Fruit fly (Drosophila melanogaster): ENCODE results near the gene CG10026.

Gene CG10026

DNA sequence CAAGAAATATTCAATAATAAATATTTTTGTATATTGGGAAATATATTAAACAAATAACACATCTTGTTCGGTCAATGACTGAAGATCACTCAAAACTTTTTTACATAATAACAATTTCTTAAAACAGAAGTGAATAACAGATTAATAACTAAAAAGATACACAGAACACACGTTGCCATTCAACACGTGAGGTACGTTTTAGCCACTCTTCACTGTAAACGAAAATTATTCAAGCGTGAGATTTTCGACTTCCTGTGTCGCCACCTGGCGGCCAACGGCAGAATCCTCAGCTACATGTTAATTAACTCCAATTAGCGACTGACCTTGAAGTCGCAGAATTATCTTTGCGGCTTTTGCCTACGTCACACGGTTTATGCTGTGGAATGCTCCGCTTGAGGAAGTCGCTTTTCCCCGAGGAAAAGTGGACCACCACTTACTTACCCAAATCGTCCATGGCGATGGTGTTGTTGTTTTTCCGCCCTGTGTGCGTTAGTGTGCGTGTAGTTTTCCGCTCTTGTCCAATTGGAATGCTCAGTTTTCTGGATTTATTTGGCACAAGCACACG lies 28.2 kb upstream of the CG10026 start (continued):
- peak; percentile 18 for TF ChIP-seq CG15601 (tag; optimal IDR thresholded peaks at IDR 0.05)
- no peak for TF ChIP-seq br (optimal IDR thresholded peaks at IDR 0.05)
- peak; percentile 87 to 93 for TF ChIP-seq insv (GFP tag; optimal IDR thresholded peaks at IDR 0.05)
- TF ChIP-seq h (optimal IDR thresholded peaks at IDR 0.05), result no peak
- TF ChIP-seq her (GFP tag; optimal IDR thresholded peaks at IDR 0.05), result peak; percentile 22
- no peak for TF ChIP-seq CG12299 (tag; optimal IDR thresholded peaks at IDR 0.05)
- TF ChIP-seq HHEX (GFP tag; optimal IDR thresholded peaks at IDR 0.05), result peak; percentile 76
- TF ChIP-seq CG34376 (GFP tag; optimal IDR thresholded peaks at IDR 0.05), result no peak
- TF ChIP-seq vfl (GFP tag; optimal IDR thresholded peaks at IDR 0.05), result peak; percentile 40
- TF ChIP-seq Ada2b (GFP tag; IDR thresholded peaks at IDR 0.05), result peak; percentile 74
- peak; percentile 11 for TF ChIP-seq CG8359 (GFP tag; optimal IDR thresholded peaks at IDR 0.05; ENCODE audit: borderline replicate concordance)
- TF ChIP-seq odd (GFP tag; optimal IDR thresholded peaks at IDR 0.05), result peak; percentile 52
- peak; percentile 69 for TF ChIP-seq E2f1 (GFP tag; IDR thresholded peaks at IDR 0.05)
- peak; percentile 64 for TF ChIP-seq Antp (GFP tag; optimal IDR thresholded peaks at IDR 0.05)
- TF ChIP-seq CG10147 (GFP tag; optimal IDR thresholded peaks at IDR 0.05), result peak; percentile 66
- no peak for TF ChIP-seq pfk (GFP tag; optimal IDR thresholded peaks at IDR 0.05)
- TF ChIP-seq CG14441 (GFP tag; IDR thresholded peaks at IDR 0.05), result peak; percentile 70
- TF ChIP-seq run (tag; optimal IDR thresholded peaks at IDR 0.05), result peak; percentile 6
- TF ChIP-seq twi (tag; optimal IDR thresholded peaks at IDR 0.05), result peak; percentile 45
- TF ChIP-seq CG11723 (GFP tag; optimal IDR thresholded peaks at IDR 0.05), result peak; percentile 49
- peak; percentile 55 for TF ChIP-seq CG4730 (GFP tag; IDR thresholded peaks at IDR 0.05)
- TF ChIP-seq NfI (GFP tag; optimal IDR thresholded peaks at IDR 0.05), result peak; percentile 66
- peak; percentile 55 for TF ChIP-seq Taf1 (GFP tag; IDR thresholded peaks at IDR 0.05)
- peak; percentile 72 for TF ChIP-seq CG10543 (GFP tag; optimal IDR thresholded peaks at IDR 0.05)
- TF ChIP-seq exex (tag; optimal IDR thresholded peaks at IDR 0.05), result peak; percentile 68
- no peak for TF ChIP-seq knrl (GFP tag; IDR thresholded peaks at IDR 0.05; ENCODE audit: partially characterized antibody)
- TF ChIP-seq Abd-B (GFP tag; optimal IDR thresholded peaks at IDR 0.05), result peak; percentile 39
- TF ChIP-seq Aef1 (GFP tag; IDR thresholded peaks at IDR 0.05), result peak; percentile 66
- no peak for TF ChIP-seq ems (GFP tag; optimal IDR thresholded peaks at IDR 0.05)
- TF ChIP-seq CG1233 (GFP tag; optimal IDR thresholded peaks at IDR 0.05), result peak; percentile 53
- no peak for TF ChIP-seq CG2202 (tag; optimal IDR thresholded peaks at IDR 0.05)
- TF ChIP-seq bbx (GFP tag; IDR thresholded peaks at IDR 0.05; ENCODE audit: partially characterized antibody), result no peak
- 0 out of 3 replicates have a peak, but pooled peaks have one; percentile 12 for TF ChIP-seq CG6175 (GFP tag; IDR thresholded peaks at IDR 0.05)
- no peak for TF ChIP-seq Tbp (GFP tag; optimal IDR thresholded peaks at IDR 0.05)
- TF ChIP-seq vvl (GFP tag; IDR thresholded peaks at IDR 0.05), result peak; percentile 81
- peak; percentile 77 for TF ChIP-seq tio (GFP tag; optimal IDR thresholded peaks at IDR 0.05)
- TF ChIP-seq Drgx (GFP tag; IDR thresholded peaks at IDR 0.05), result no peak
- 0 out of 3 replicates have a peak, but pooled peaks have one; percentile 7 for TF ChIP-seq Optix (GFP tag; IDR thresholded peaks at IDR 0.05)
- TF ChIP-seq CG9609 (GFP tag; optimal IDR thresholded peaks at IDR 0.05), result peak; percentile 38
- peak; percentile 77 for TF ChIP-seq CG7839 (tag; optimal IDR thresholded peaks at IDR 0.05)
- no peak for TF ChIP-seq abd-A (tag; optimal IDR thresholded peaks at IDR 0.05)
- TF ChIP-seq CG17829 (tag; optimal IDR thresholded peaks at IDR 0.05), result peak; percentile 73
- TF ChIP-seq CG6791 (GFP tag; IDR thresholded peaks at IDR 0.05; ENCODE audit: partially characterized antibody), result peak; percentile 19; the same call in 1 of the 3 replicates
- TF ChIP-seq sima (GFP tag; optimal IDR thresholded peaks at IDR 0.05), result no peak
- peak; percentile 95 for TF ChIP-seq CG7745 (tag; optimal IDR thresholded peaks at IDR 0.05)
- peak; percentile 20 for TF ChIP-seq CG10565 (GFP tag; optimal IDR thresholded peaks at IDR 0.05)
- TF ChIP-seq cas (GFP tag; IDR thresholded peaks at IDR 0.05), result no peak
- TF ChIP-seq Nf-YC (tag; optimal IDR thresholded peaks at IDR 0.05), result peak; percentile 85
- TF ChIP-seq sqz (GFP tag; optimal IDR thresholded peaks at IDR 0.05), result no peak
- TF ChIP-seq CG10267 (tag; optimal IDR thresholded peaks at IDR 0.05), result peak; percentile 51
- peak; percentile 37 for TF ChIP-seq chn (GFP tag; optimal IDR thresholded peaks at IDR 0.05)
